Worm (Caenorhabditis elegans): Measurements from ENCODE around the gene nhr-10.

ce11 chrIII:7112285-7112684 lies 3.0 kb downstream of the nhr-10 start:
- TF ChIP-seq hmbx-1 (tag; optimal IDR thresholded peaks at IDR 0.05), result no peak
- TF ChIP-seq sea-1 (GFP tag; conservative IDR thresholded peaks at IDR 0.05), result no peak
- TF ChIP-seq ama-1 (optimal IDR thresholded peaks at IDR 0.05), result no peak
- TF ChIP-seq ceh-13 (GFP tag; optimal IDR thresholded peaks at IDR 0.05), result no peak
- TF ChIP-seq flt-1 (GFP tag; IDR thresholded peaks at IDR 0.05), result no peak
- TF ChIP-seq B0310.2 (tag; optimal IDR thresholded peaks at IDR 0.05), result no peak
- TF ChIP-seq tbx-37 (GFP tag; conservative IDR thresholded peaks at IDR 0.05), result no peak
- TF ChIP-seq aly-1 (tag; optimal IDR thresholded peaks at IDR 0.05), result no peak
- TF ChIP-seq F13C5.2 (tag; optimal IDR thresholded peaks at IDR 0.05), result no peak
- TF ChIP-seq ceh-36 (tag; optimal IDR thresholded peaks at IDR 0.05), result no peak
- TF ChIP-seq hnd-1 (tag; optimal IDR thresholded peaks at IDR 0.05), result no peak
- TF ChIP-seq scrt-1 (GFP tag; IDR thresholded peaks at IDR 0.05), result no peak
- TF ChIP-seq tra-4 (tag; optimal IDR thresholded peaks at IDR 0.05), result no peak

All from whole organism, early embryonic.